Fruit fly (Drosophila melanogaster) whole organism, embryonic: Measurements from ENCODE around the gene Sf3b6.
A peak's percentile ranks its signal among the peaks of the same experiment; 100 is the strongest.

Source experiments
- Antp ChIP-seq: fragments of 200-800 bp; sonication (Bioruptor generic); optimal IDR thresholded peaks from 3 replicates; lab custom pipeline; 2016; ENCODE audit warnings: missing biosample characterization, missing genetic modification characterization
- Asciz ChIP-seq: fragments of 200-800 bp; sonication (Bioruptor generic); optimal IDR thresholded peaks from 2 replicates; lab custom pipeline; 2017; ENCODE audit warnings: missing biosample characterization, mild to moderate bottlenecking, missing genetic modification characterization, missing genetic modification reagents
- Bdp1 ChIP-seq: fragments of 200-800 bp; sonication (Bioruptor generic); optimal IDR thresholded peaks from 3 replicates; lab custom pipeline; 2016; ENCODE audit warnings: missing biosample characterization, missing genetic modification characterization
- Bgb ChIP-seq: fragments of 200-800 bp; sonication (Bioruptor generic); IDR thresholded peaks from 2 replicates; pipeline ENCODE4 v1.3.6; 2022; ENCODE audit warnings: missing biosample characterization, missing genetic modification characterization; ENCODE audit not compliant: partially characterized antibody
- CG10147 ChIP-seq: fragments of 200-800 bp; sonication (Bioruptor generic); optimal IDR thresholded peaks from 2 replicates; lab custom pipeline; 2019; ENCODE audit warnings: missing biosample characterization, mild to moderate bottlenecking, missing genetic modification characterization, moderate library complexity
- CG11695 ChIP-seq: fragments of 200-800 bp; sonication (Bioruptor generic); IDR thresholded peaks from 3 replicates; pipeline ENCODE4 v1.3.6; 2022; ENCODE audit warnings: missing biosample characterization, missing genetic modification characterization
- CG12769 ChIP-seq: fragments of 200-800 bp; sonication (Bioruptor generic); optimal IDR thresholded peaks from 2 replicates; lab custom pipeline; 2019; ENCODE audit warnings: missing biosample characterization, mild to moderate bottlenecking, missing genetic modification characterization, moderate library complexity
- CG12942 ChIP-seq: fragments of 200-800 bp; sonication (Bioruptor generic); optimal IDR thresholded peaks from 3 replicates; lab custom pipeline; 2016; ENCODE audit warnings: missing biosample characterization, missing genetic modification characterization
- CG14860 ChIP-seq: fragments of 200-800 bp; sonication (Bioruptor generic); IDR thresholded peaks from 3 replicates; pipeline ENCODE4 v1.3.6; 2022; ENCODE audit warnings: missing biosample characterization, missing genetic modification characterization; ENCODE audit not compliant: partially characterized antibody
- CG18476 ChIP-seq: fragments of 200-800 bp; sonication (Bioruptor generic); optimal IDR thresholded peaks from 2 replicates; lab custom pipeline; 2016; ENCODE audit warnings: missing biosample characterization, mild to moderate bottlenecking, missing genetic modification characterization
- CG18764 ChIP-seq: fragments of 200-800 bp; sonication (Bioruptor generic); optimal IDR thresholded peaks from 3 replicates; lab custom pipeline; 2016; ENCODE audit warnings: missing biosample characterization, missing genetic modification characterization
- CG2116 ChIP-seq: fragments of 200-800 bp; sonication (Bioruptor generic); optimal IDR thresholded peaks from 3 replicates; lab custom pipeline; 2018; ENCODE audit warnings: missing biosample characterization, mild to moderate bottlenecking, missing genetic modification characterization
- CG34422 ChIP-seq: fragments of 200-800 bp; sonication (Bioruptor generic); IDR thresholded peaks from 3 replicates; pipeline ENCODE4 v1.3.6; 2022; ENCODE audit warnings: missing biosample characterization, missing genetic modification characterization
- CG3847 ChIP-seq: fragments of 200-800 bp; sonication (Bioruptor generic); IDR thresholded peaks from 2 replicates; pipeline ENCODE4 v1.3.6; 2022; ENCODE audit warnings: missing biosample characterization, missing genetic modification characterization
- CG42726 ChIP-seq: fragments of 200-800 bp; sonication (Bioruptor generic); IDR thresholded peaks from 2 replicates; pipeline ENCODE4 v1.3.6; 2022; ENCODE audit warnings: missing biosample characterization, missing genetic modification characterization; ENCODE audit not compliant: partially characterized antibody
- CG4820 ChIP-seq: fragments of 200-800 bp; sonication (Bioruptor generic); optimal IDR thresholded peaks from 3 replicates; lab custom pipeline; 2016; ENCODE audit warnings: missing biosample characterization, missing genetic modification characterization
- CG6272 ChIP-seq: fragments of 200-800 bp; sonication (Bioruptor generic); IDR thresholded peaks from 2 replicates; pipeline ENCODE4 v1.3.6; 2022; ENCODE audit warnings: missing biosample characterization, missing genetic modification characterization
- CG7987 ChIP-seq: fragments of 200-800 bp; sonication (Bioruptor generic); optimal IDR thresholded peaks from 2 replicates; lab custom pipeline; 2018; ENCODE audit warnings: missing biosample characterization, mild to moderate bottlenecking, missing genetic modification characterization, moderate library complexity
- CG9727 ChIP-seq: fragments of 200-800 bp; sonication (Bioruptor generic); optimal IDR thresholded peaks from 3 replicates; lab custom pipeline; 2017; ENCODE audit warnings: missing biosample characterization, mild to moderate bottlenecking, missing genetic modification characterization
- Dbx ChIP-seq: fragments of 200-800 bp; sonication (Bioruptor generic); IDR thresholded peaks from 3 replicates; pipeline ENCODE4 v1.3.6; 2022; ENCODE audit warnings: missing biosample characterization, missing genetic modification characterization
- Dfd ChIP-seq, 2 experiments: fragments of >200 bp; optimal IDR thresholded peaks; 2 replicates each; lab custom pipeline; 2017; ENCODE audit warnings: missing biosample characterization in 2 of 2, missing genetic modification characterization in 2 of 2
- Doc2 ChIP-seq: fragments of 200-800 bp; sonication (Bioruptor generic); IDR thresholded peaks from 2 replicates; pipeline ENCODE4 v1.3.6; 2022; ENCODE audit warnings: missing biosample characterization, missing genetic modification characterization
- Ets65A ChIP-seq: fragments of 200-800 bp; sonication (Bioruptor generic); peaks from one replicate; lab custom pipeline; 2016; ENCODE audit warnings: missing biosample characterization, missing genetic modification characterization
- Jarid2 ChIP-seq: fragments of 200-800 bp; sonication (Bioruptor generic); optimal IDR thresholded peaks from 3 replicates; lab custom pipeline; 2017; ENCODE audit warnings: mild to moderate bottlenecking, missing biosample characterization, missing genetic modification reagents, missing genetic modification characterization
- Opbp ChIP-seq: fragments of 200-800 bp; sonication (Bioruptor generic); IDR thresholded peaks from 3 replicates; pipeline ENCODE4 v1.3.6; 2022; ENCODE audit warnings: missing biosample characterization, missing genetic modification characterization; ENCODE audit not compliant: partially characterized antibody
- Poxn ChIP-seq: fragments of 200-800 bp; sonication (Bioruptor generic); IDR thresholded peaks from 2 replicates; pipeline ENCODE4 v1.3.6; 2022; ENCODE audit warnings: missing biosample characterization, missing genetic modification characterization
- Rfx ChIP-seq: fragments of 200-800 bp; sonication (Bioruptor generic); IDR thresholded peaks from 2 replicates; pipeline ENCODE4 v1.3.6; 2022; ENCODE audit warnings: missing biosample characterization, missing genetic modification characterization
- Six4 ChIP-seq: fragments of 200-800 bp; sonication (Bioruptor generic); optimal IDR thresholded peaks from 2 replicates; lab custom pipeline; 2016; ENCODE audit warnings: missing biosample characterization, missing genetic modification characterization
- Sox102F ChIP-seq: fragments of 200-800 bp; sonication (Bioruptor generic); optimal IDR thresholded peaks from 2 replicates; lab custom pipeline; 2018; ENCODE audit warnings: missing biosample characterization, mild to moderate bottlenecking, missing genetic modification characterization, moderate library complexity
- Tbp ChIP-seq: fragments of >200 bp; optimal IDR thresholded peaks from 2 replicates; lab custom pipeline; 2018; ENCODE audit warnings: missing biosample characterization, missing genetic modification characterization
- aop ChIP-seq: fragments of 200-800 bp; sonication (Bioruptor generic); IDR thresholded peaks from 2 replicates; pipeline ENCODE4 v1.3.6; 2022; ENCODE audit warnings: missing biosample characterization, missing genetic modification characterization
- ap ChIP-seq: fragments of 200-800 bp; sonication (Bioruptor generic); IDR thresholded peaks from 2 replicates; pipeline ENCODE4 v1.3.6; 2022; ENCODE audit warnings: missing biosample characterization, missing genetic modification characterization
- br ChIP-seq: fragments of >200 bp; optimal IDR thresholded peaks from 2 replicates; lab custom pipeline; 2017
- cas ChIP-seq: fragments of 200-800 bp; sonication (Bioruptor generic); IDR thresholded peaks from 2 replicates; pipeline ENCODE4 v1.3.6; 2022; ENCODE audit warnings: missing biosample characterization, missing genetic modification characterization
- corto ChIP-seq: fragments of 200-800 bp; sonication (Bioruptor generic); optimal IDR thresholded peaks from 2 replicates; lab custom pipeline; 2016; ENCODE audit warnings: missing biosample characterization, mild to moderate bottlenecking, missing genetic modification characterization, moderate library complexity
- ewg ChIP-seq: fragments of 200-800 bp; sonication (Bioruptor generic); optimal IDR thresholded peaks from 3 replicates; lab custom pipeline; 2017; ENCODE audit warnings: mild to moderate bottlenecking, missing biosample characterization, missing genetic modification reagents, missing genetic modification characterization
- kah ChIP-seq: fragments of 200-800 bp; sonication (Bioruptor generic); optimal IDR thresholded peaks from 2 replicates; lab custom pipeline; 2018; ENCODE audit warnings: missing biosample characterization, mild to moderate bottlenecking, missing genetic modification characterization
- klu ChIP-seq: fragments of 200-800 bp; sonication (Bioruptor generic); IDR thresholded peaks from 2 replicates; pipeline ENCODE4 v1.3.6; 2022; ENCODE audit warnings: missing biosample characterization, missing genetic modification characterization
- knrl ChIP-seq: fragments of 200-800 bp; sonication (Bioruptor generic); IDR thresholded peaks from 3 replicates; pipeline ENCODE4 v1.3.6; 2022; ENCODE audit warnings: missing biosample characterization, missing genetic modification characterization; ENCODE audit not compliant: partially characterized antibody
- mam ChIP-seq: fragments of 200-800 bp; sonication (Bioruptor generic); optimal IDR thresholded peaks from 3 replicates; lab custom pipeline; 2016; ENCODE audit warnings: missing biosample characterization, missing genetic modification characterization
- nerfin-2 ChIP-seq: fragments of 200-800 bp; sonication (Bioruptor generic); IDR thresholded peaks from 2 replicates; pipeline ENCODE4 v1.3.6; 2022; ENCODE audit warnings: missing biosample characterization, missing genetic modification characterization; ENCODE audit not compliant: partially characterized antibody
- org-1 ChIP-seq: fragments of 200-800 bp; sonication (Bioruptor generic); optimal IDR thresholded peaks from 2 replicates; lab custom pipeline; 2017; ENCODE audit warnings: missing biosample characterization, missing genetic modification characterization
- pan ChIP-seq, 4 experiments: fragments of >200 bp in 3 of 4; fragments of 200-800 bp in 1 of 4; sonication (Bioruptor generic) in 1 of 4; optimal IDR thresholded peaks in 3 of 4; IDR thresholded peaks in 1 of 4; 2 replicates each; pipeline versions ENCODE4 v1.3.6 to Lab custom; 2017 to 2022; ENCODE audit warnings: missing biosample characterization in 2 of 4, missing genetic modification characterization in 2 of 4, mixed read lengths in 1 of 4
- phol ChIP-seq: fragments of 200-800 bp; sonication (Bioruptor generic); optimal IDR thresholded peaks from 3 replicates; lab custom pipeline; 2018; ENCODE audit warnings: missing biosample characterization, mild to moderate bottlenecking, missing genetic modification characterization, moderate library complexity
- slbo ChIP-seq: fragments of 200-800 bp; sonication (Bioruptor generic); IDR thresholded peaks from 2 replicates; pipeline ENCODE4 v1.3.6; 2022; ENCODE audit warnings: missing biosample characterization, missing genetic modification characterization
- stc ChIP-seq: fragments of 200-800 bp; sonication (Bioruptor generic); IDR thresholded peaks from 2 replicates; pipeline ENCODE4 v1.3.6; 2022; ENCODE audit warnings: missing biosample characterization, missing genetic modification characterization
- tap ChIP-seq: fragments of 200-800 bp; optimal IDR thresholded peaks from 3 replicates; lab custom pipeline; 2019; ENCODE audit warnings: missing biosample characterization, mild to moderate bottlenecking, missing genetic modification characterization, moderate library complexity
- tgo ChIP-seq: fragments of 200-800 bp; sonication (Bioruptor generic); IDR thresholded peaks from 3 replicates; pipeline ENCODE4 v1.3.6; 2022; ENCODE audit warnings: missing biosample characterization, missing genetic modification characterization
- vfl ChIP-seq: fragments of 200-800 bp; sonication (Bioruptor generic); optimal IDR thresholded peaks from 2 replicates; lab custom pipeline; 2016; ENCODE audit warnings: missing biosample characterization, missing genetic modification characterization
- zfh1 ChIP-seq: fragments of 200-800 bp; sonication (Bioruptor generic); IDR thresholded peaks from 3 replicates; pipeline ENCODE4 v1.3.6; 2022; ENCODE audit warnings: missing biosample characterization, missing genetic modification characterization

Sf3b6 gene

DNA sequence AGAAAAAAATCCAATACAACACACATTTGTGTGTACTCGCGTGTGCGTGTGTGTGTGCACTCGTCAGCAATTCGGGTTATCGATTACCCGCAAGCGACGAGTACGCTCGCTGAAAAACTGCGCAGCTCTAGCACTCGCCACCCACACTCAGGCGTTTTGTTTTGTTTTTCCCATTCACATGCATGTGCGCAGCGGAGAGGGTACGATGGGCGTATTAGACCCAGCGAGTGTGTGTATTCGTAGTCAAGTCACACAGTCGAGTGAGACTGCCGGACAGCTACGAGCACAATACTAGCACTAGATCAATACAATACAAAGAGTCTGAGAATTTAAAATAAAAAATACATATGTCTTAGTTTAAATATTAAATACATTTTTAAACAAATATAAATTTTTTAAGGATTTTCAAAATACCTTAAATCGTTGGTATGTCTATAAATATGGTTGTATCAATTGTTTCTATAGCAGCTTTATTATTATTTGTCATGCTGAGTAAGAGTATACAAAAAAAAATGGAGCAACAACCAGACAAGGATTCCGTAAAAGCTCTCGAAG lies 8.0 kb downstream of the Sf3b6 start, which contains the start of the genes D19B and CG43293 (continued):
- TF ChIP-seq Tbp (GFP tag; lab: Kevin White, UChicago) = no peak
- TF ChIP-seq Six4 (GFP tag; lab: Kevin White, UChicago) = peak; percentile 90
- TF ChIP-seq br (lab: Kevin White, UChicago) = no peak
- TF ChIP-seq Dbx (GFP tag; lab: Robert Waterston, UW) = peak; percentile 90
- peak; percentile 59; the same call in 1 of the 2 replicates for TF ChIP-seq Bgb (GFP tag; lab: Robert Waterston, UW)
- peak; percentile 81 for TF ChIP-seq cas (GFP tag; lab: Robert Waterston, UW)
- peak; percentile 70 for TF ChIP-seq CG10147 (GFP tag; lab: Kevin White, UChicago)
- TF ChIP-seq CG4820 (GFP tag; lab: Kevin White, UChicago) = peak; percentile 69
- peak; percentile 92 for TF ChIP-seq tgo (GFP tag; lab: Robert Waterston, UW)
- TF ChIP-seq Bdp1 = peak; percentile 52
- peak; percentile 81 for TF ChIP-seq phol (tag; lab: Kevin White, UChicago)
- TF ChIP-seq vfl (GFP tag; lab: Kevin White, UChicago) = peak; percentile 87
- TF ChIP-seq CG2116 (GFP tag; lab: Kevin White, UChicago) = peak; percentile 64
- TF ChIP-seq Sox102F = peak; percentile 89
- TF ChIP-seq org-1 (GFP tag; lab: Kevin White, UChicago) = peak; percentile 63
- TF ChIP-seq aop (GFP tag; lab: Robert Waterston, UW) = peak; percentile 77
- no peak for TF ChIP-seq CG14860
- peak; percentile 49 for TF ChIP-seq knrl
- TF ChIP-seq CG3847 (GFP tag; lab: Robert Waterston, UW) = peak; percentile 91
- peak; percentile 90 for TF ChIP-seq ewg
- peak; percentile 85 for TF ChIP-seq CG18764 (GFP tag; lab: Kevin White, UChicago)
- TF ChIP-seq kah (GFP tag; lab: Kevin White, UChicago) = peak; percentile 63
- peak; percentile 98 for TF ChIP-seq Ets65A (GFP tag; lab: Kevin White, UChicago)
- peak; percentile 90 for TF ChIP-seq CG11695 (GFP tag; lab: Robert Waterston, UW)
- TF ChIP-seq CG42726 (GFP tag; lab: Robert Waterston, UW) = no peak
- peak; percentile 70 for TF ChIP-seq Jarid2 (GFP tag; lab: Kevin White, UChicago)
- TF ChIP-seq Dfd (GFP tag; optimal IDR thresholded peaks at IDR 0.05; lab: Kevin White, UChicago) = no peak
- no peak for TF ChIP-seq Doc2 (GFP tag; lab: Robert Waterston, UW)
- peak; percentile 94 for TF ChIP-seq mam
- TF ChIP-seq CG12769 (tag; lab: Kevin White, UChicago) = no peak
- peak; percentile 74 for TF ChIP-seq CG18476 (GFP tag; lab: Kevin White, UChicago)
- TF ChIP-seq ap (GFP tag; lab: Robert Waterston, UW) = peak; percentile 69
- peak; percentile 81 for TF ChIP-seq CG6272
- TF ChIP-seq Poxn = peak; percentile 73
- TF ChIP-seq tap = peak; percentile 75
- TF ChIP-seq Antp (GFP tag; lab: Kevin White, UChicago) = peak; percentile 93
- peak; percentile 97 for TF ChIP-seq slbo (GFP tag; lab: Robert Waterston, UW)
- peak; percentile 86 for TF ChIP-seq CG9727 (GFP tag; lab: Kevin White, UChicago)
- TF ChIP-seq nerfin-2 (GFP tag; lab: Robert Waterston, UW) = peak; percentile 77
- peak; percentile 97 for TF ChIP-seq Rfx (GFP tag; lab: Robert Waterston, UW)
- peak; percentile 93 for TF ChIP-seq zfh1 (GFP tag; lab: Robert Waterston, UW)
- TF ChIP-seq CG7987 (GFP tag; lab: Kevin White, UChicago) = peak; percentile 91
- peak; percentile 92 for TF ChIP-seq klu (GFP tag; lab: Robert Waterston, UW)
- peak; percentile 94 for TF ChIP-seq CG34422 (GFP tag; lab: Robert Waterston, UW)
- peak in 1 of 2 experiments; percentile 36 for TF ChIP-seq pan (optimal IDR thresholded peaks at IDR 0.05; lab: Kevin White, UChicago)
- peak in 1 of 2 experiments; percentile 92 for TF ChIP-seq pan (GFP tag; optimal IDR thresholded peaks at IDR 0.05 in 1 of 2, IDR thresholded peaks at IDR 0.05 in 1 of 2)
- TF ChIP-seq corto (GFP tag; lab: Kevin White, UChicago) = no peak
- TF ChIP-seq Asciz = peak; percentile 80
- peak; percentile 91 for TF ChIP-seq CG12942 (GFP tag; lab: Kevin White, UChicago)
- peak; percentile 87 for TF ChIP-seq stc (GFP tag; lab: Robert Waterston, UW)
- TF ChIP-seq Opbp (GFP tag; lab: Robert Waterston, UW) = peak; percentile 77; the same call in 2 of the 3 replicates
